Worm (Caenorhabditis elegans): ENCODE measurements around the gene mbr-1.

DNA sequence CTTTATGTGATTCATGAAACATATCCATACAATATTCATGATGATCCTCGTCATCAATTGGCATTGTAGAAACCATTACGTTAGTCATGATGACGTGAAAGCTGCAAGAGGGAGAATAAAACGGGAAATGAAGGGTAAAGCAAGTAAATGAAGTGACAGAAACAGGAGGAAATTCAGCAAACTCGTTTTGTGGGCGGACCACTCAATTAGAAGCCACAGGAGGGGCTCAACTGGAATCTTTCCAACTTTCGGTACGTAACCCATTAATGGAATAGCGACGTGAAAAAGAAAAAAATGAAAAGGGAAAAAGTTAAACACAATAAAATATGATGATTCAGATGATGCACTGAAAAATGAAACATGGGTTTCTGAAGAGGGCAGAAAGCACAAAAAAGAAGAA, 4.8 kb downstream of the mbr-1 start, which contains the start of gene T01C1.4:
- TF ChIP-seq ama-1 (optimal IDR thresholded peaks at IDR 0.05) (no peak), F13C5.2 (tag; optimal IDR thresholded peaks at IDR 0.05) (no peak), ceh-13 (GFP tag; optimal IDR thresholded peaks at IDR 0.05) (no peak), aly-1 (tag; optimal IDR thresholded peaks at IDR 0.05) (no peak), flt-1 (GFP tag; IDR thresholded peaks at IDR 0.05) (no peak), ets-7 (tag; optimal IDR thresholded peaks at IDR 0.05) (no peak), scrt-1 (GFP tag; IDR thresholded peaks at IDR 0.05) (no peak), hmg-4 (GFP tag; optimal IDR thresholded peaks at IDR 0.05) (no peak), B0310.2 (tag; optimal IDR thresholded peaks at IDR 0.05) (no peak)
